Worm (Caenorhabditis elegans) whole organism, L3 larva: ENCODE results near the gene B0524.5.

Experiments used
- R02D3.7 ChIP-seq: fragments of 150-350 bp; optimal IDR thresholded peaks from 2 replicates; lab custom pipeline; 2014; ENCODE audit warnings: missing biosample characterization, missing genetic modification characterization
- ZK546.5 ChIP-seq: sonication (generic microtip); optimal IDR thresholded peaks from 2 replicates; lab custom pipeline; 2017; ENCODE audit warnings: missing biosample characterization, missing genetic modification characterization
- aly-2 ChIP-seq: fragments of 150-350 bp; optimal IDR thresholded peaks from 2 replicates; lab custom pipeline; 2014; ENCODE audit warnings: missing biosample characterization, missing genetic modification characterization
- ama-1 ChIP-seq: fragments of 150-350 bp; optimal IDR thresholded peaks from 2 replicates; lab custom pipeline; 2018
- ceh-16 ChIP-seq: sonication (generic microtip); optimal IDR thresholded peaks from 2 replicates; lab custom pipeline; 2017; ENCODE audit warnings: missing biosample characterization, missing genetic modification characterization
- ceh-28 ChIP-seq: fragments of 150-350 bp; optimal IDR thresholded peaks from 2 replicates; lab custom pipeline; 2014; ENCODE audit warnings: missing biosample characterization, missing genetic modification reagents, missing genetic modification characterization
- ceh-82 ChIP-seq: fragments of 150-350 bp; optimal IDR thresholded peaks from 2 replicates; lab custom pipeline; 2014; ENCODE audit warnings: missing biosample characterization, missing genetic modification characterization
- ceh-9 ChIP-seq: sonication (generic microtip); optimal IDR thresholded peaks from 2 replicates; lab custom pipeline; 2018; ENCODE audit warnings: missing biosample characterization, missing genetic modification characterization
- daf-12 ChIP-seq: fragments of 150-350 bp; optimal IDR thresholded peaks from 2 replicates; lab custom pipeline; 2014; ENCODE audit warnings: missing biosample characterization, missing genetic modification reagents, missing genetic modification characterization
- egl-27 ChIP-seq: sonication (generic microtip); optimal IDR thresholded peaks from 4 replicates; lab custom pipeline; 2017; ENCODE audit warnings: missing biosample characterization, missing genetic modification reagents, missing genetic modification characterization
- egl-5 ChIP-seq: fragments of 150-350 bp; optimal IDR thresholded peaks from 2 replicates; lab custom pipeline; 2017; ENCODE audit warnings: missing biosample characterization, missing genetic modification reagents, missing genetic modification characterization, inconsistent platforms
- elt-1 ChIP-seq: fragments of 150-350 bp; optimal IDR thresholded peaks from 2 replicates; lab custom pipeline; 2014; ENCODE audit warnings: missing biosample characterization, missing genetic modification characterization
- elt-2 ChIP-seq: sonication (generic microtip); optimal IDR thresholded peaks from 2 replicates; lab custom pipeline; 2016; ENCODE audit warnings: missing genetic modification reagents, mild to moderate bottlenecking, missing genetic modification characterization, missing compliant biosample characterization
- elt-3 ChIP-seq, 3 experiments: fragments of 150-350 bp in 1 of 3; sonication (generic microtip) in 2 of 3; optimal IDR thresholded peaks; 2 replicates in 2 of 3; 4 replicates in 1 of 3; lab custom pipeline; 2014 to 2017; ENCODE audit warnings: missing biosample characterization in 3 of 3, missing genetic modification characterization in 3 of 3
- eor-1 ChIP-seq, 2 experiments: fragments of 150-350 bp; optimal IDR thresholded peaks; 2 replicates each; lab custom pipeline; 2014 to 2018; ENCODE audit warnings: missing biosample characterization in 2 of 2, missing genetic modification characterization in 2 of 2
- fkh-10 ChIP-seq: sonication (generic microtip); optimal IDR thresholded peaks from 2 replicates; lab custom pipeline; 2017; ENCODE audit warnings: missing biosample characterization, missing genetic modification reagents, missing genetic modification characterization
- fos-1 ChIP-seq: fragments of 150-350 bp; optimal IDR thresholded peaks from 2 replicates; lab custom pipeline; 2014; ENCODE audit warnings: missing biosample characterization, missing genetic modification characterization
- hmg-11 ChIP-seq: sonication (generic microtip); optimal IDR thresholded peaks from 2 replicates; lab custom pipeline; 2016; ENCODE audit warnings: missing genetic modification characterization, missing compliant biosample characterization
- jun-1 ChIP-seq: fragments of 150-350 bp; optimal IDR thresholded peaks from 2 replicates; lab custom pipeline; 2014; ENCODE audit warnings: missing biosample characterization, missing genetic modification reagents, missing genetic modification characterization
- lin-15B ChIP-seq: fragments of 150-350 bp; optimal IDR thresholded peaks from 2 replicates; lab custom pipeline; 2014; ENCODE audit warnings: missing biosample characterization, missing genetic modification characterization
- lin-39 ChIP-seq: fragments of 150-350 bp; optimal IDR thresholded peaks from 2 replicates; lab custom pipeline; 2018; ENCODE audit warnings: missing biosample characterization, missing genetic modification reagents, missing genetic modification characterization
- lsy-12 ChIP-seq: sonication (generic microtip); optimal IDR thresholded peaks from 2 replicates; lab custom pipeline; 2016; ENCODE audit warnings: mild to moderate bottlenecking, missing genetic modification characterization, missing compliant biosample characterization
- mdl-1 ChIP-seq: fragments of 150-350 bp; optimal IDR thresholded peaks from 2 replicates; lab custom pipeline; 2014; ENCODE audit warnings: missing biosample characterization, missing genetic modification characterization
- mml-1 ChIP-seq: fragments of 150-350 bp; sonication (generic microtip); optimal IDR thresholded peaks from 3 replicates; lab custom pipeline; 2014; ENCODE audit warnings: missing biosample characterization, missing genetic modification characterization
- nfya-1 ChIP-seq: sonication (generic microtip); optimal IDR thresholded peaks from 2 replicates; lab custom pipeline; 2017; ENCODE audit warnings: missing genetic modification characterization, mild to moderate bottlenecking, missing compliant biosample characterization, antibody characterized with exemption, moderate library complexity; ENCODE audit not compliant: insufficient read depth
- nhr-11 ChIP-seq: fragments of 150-350 bp; optimal IDR thresholded peaks from 2 replicates; lab custom pipeline; 2014; ENCODE audit warnings: missing biosample characterization, missing genetic modification characterization
- nhr-12 ChIP-seq: fragments of 150-350 bp; optimal IDR thresholded peaks from 2 replicates; lab custom pipeline; 2014; ENCODE audit warnings: missing biosample characterization, missing genetic modification characterization
- nhr-23 ChIP-seq: fragments of 150-350 bp; optimal IDR thresholded peaks from 2 replicates; lab custom pipeline; 2014; ENCODE audit warnings: missing biosample characterization, missing genetic modification reagents, missing genetic modification characterization
- nhr-237 ChIP-seq: fragments of 150-350 bp; optimal IDR thresholded peaks from 2 replicates; lab custom pipeline; 2014; ENCODE audit warnings: missing biosample characterization, missing genetic modification characterization
- nhr-25 ChIP-seq: sonication (generic microtip); optimal IDR thresholded peaks from 2 replicates; lab custom pipeline; 2017; ENCODE audit warnings: missing biosample characterization, missing genetic modification characterization
- nhr-28 ChIP-seq: fragments of 150-350 bp; optimal IDR thresholded peaks from 2 replicates; lab custom pipeline; 2014; ENCODE audit warnings: missing biosample characterization, missing genetic modification characterization
- nhr-43 ChIP-seq: sonication (generic microtip); optimal IDR thresholded peaks from 2 replicates; lab custom pipeline; 2016; ENCODE audit warnings: mild to moderate bottlenecking, missing genetic modification characterization, missing compliant biosample characterization; ENCODE audit not compliant: poor library complexity, severe bottlenecking
- nhr-76 ChIP-seq: fragments of 150-350 bp; sonication (generic microtip); optimal IDR thresholded peaks from 5 replicates; lab custom pipeline; 2014; ENCODE audit warnings: missing biosample characterization, missing genetic modification characterization
- nhr-77 ChIP-seq: fragments of 150-350 bp; optimal IDR thresholded peaks from 2 replicates; lab custom pipeline; 2014; ENCODE audit warnings: missing biosample characterization, missing genetic modification characterization
- pha-4 ChIP-seq: fragments of 150-350 bp; optimal IDR thresholded peaks from 2 replicates; lab custom pipeline; 2014; ENCODE audit warnings: missing biosample characterization, missing genetic modification reagents, missing genetic modification characterization
- pqm-1 ChIP-seq: fragments of 150-350 bp; optimal IDR thresholded peaks from 2 replicates; lab custom pipeline; 2017; ENCODE audit warnings: missing biosample characterization, missing genetic modification characterization, inconsistent platforms
- sea-2 ChIP-seq: fragments of 150-350 bp; sonication (generic microtip); optimal IDR thresholded peaks from 4 replicates; lab custom pipeline; 2014; ENCODE audit warnings: missing biosample characterization, missing genetic modification reagents, missing genetic modification characterization
- skn-1 ChIP-seq: fragments of 150-350 bp; optimal IDR thresholded peaks from 2 replicates; lab custom pipeline; 2014; ENCODE audit warnings: missing biosample characterization, missing genetic modification characterization
- snpc-4 ChIP-seq: fragments of 150-350 bp; optimal IDR thresholded peaks from 2 replicates; lab custom pipeline; 2014; ENCODE audit warnings: missing biosample characterization, missing genetic modification characterization
- tbx-2 ChIP-seq: sonication (generic microtip); optimal IDR thresholded peaks from 2 replicates; lab custom pipeline; 2016; ENCODE audit warnings: mild to moderate bottlenecking, missing genetic modification characterization, missing compliant biosample characterization
- unc-39 ChIP-seq: sonication (generic microtip); optimal IDR thresholded peaks from 4 replicates; lab custom pipeline; 2017; ENCODE audit warnings: missing biosample characterization, missing genetic modification characterization
- unc-62 ChIP-seq: fragments of 150-350 bp; sonication (generic microtip); optimal IDR thresholded peaks from 4 replicates; lab custom pipeline; 2014; ENCODE audit warnings: missing biosample characterization, missing genetic modification reagents, missing genetic modification characterization
- zag-1 ChIP-seq: fragments of 150-350 bp; optimal IDR thresholded peaks from 2 replicates; lab custom pipeline; 2014; ENCODE audit warnings: missing biosample characterization, missing genetic modification characterization
- ztf-11 ChIP-seq: fragments of 150-350 bp; optimal IDR thresholded peaks from 2 replicates; lab custom pipeline; 2014; ENCODE audit warnings: missing biosample characterization, missing genetic modification characterization
- ztf-4 ChIP-seq: fragments of 150-350 bp; optimal IDR thresholded peaks from 2 replicates; lab custom pipeline; 2014; ENCODE audit warnings: missing biosample characterization, missing genetic modification characterization

Gene B0524.5

ce11 chrIII:1926456-1926855 is 32.8 kb upstream of the B0524.5 start:
- no peak for TF ChIP-seq eor-1 (tag; optimal IDR thresholded peaks at IDR 0.05; lab: Kevin White, UChicago)
- TF ChIP-seq skn-1 = peak; percentile 70
- no peak for TF ChIP-seq egl-5 (tag; lab: Kevin White, UChicago)
- peak; percentile 65 for TF ChIP-seq tbx-2 (tag; lab: Kevin White, UChicago)
- TF ChIP-seq lin-39 (tag; lab: Kevin White, UChicago) = peak; percentile 97
- TF ChIP-seq ztf-11 (tag; lab: Kevin White, UChicago) = no peak
- peak; percentile 46 for TF ChIP-seq snpc-4 (tag; lab: Kevin White, UChicago)
- peak; percentile 86 for TF ChIP-seq elt-1 (tag; lab: Kevin White, UChicago)
- TF ChIP-seq lsy-12 (tag; lab: Kevin White, UChicago) = peak; percentile 79
- no peak for TF ChIP-seq aly-2 (tag; lab: Kevin White, UChicago)
- peak; percentile 76 for TF ChIP-seq elt-2
- peak; percentile 74 for TF ChIP-seq pqm-1 (tag; lab: Kevin White, UChicago)
- TF ChIP-seq ceh-28 = peak; percentile 85
- TF ChIP-seq ztf-4 (tag; lab: Kevin White, UChicago) = peak; percentile 7
- TF ChIP-seq nhr-23 (tag; lab: Kevin White, UChicago) = peak; percentile 97
- TF ChIP-seq nhr-11 = peak; percentile 60
- no peak for TF ChIP-seq ceh-9 (tag; lab: Kevin White, UChicago)
- peak; percentile 42 for TF ChIP-seq hmg-11
- TF ChIP-seq nhr-237 (tag; lab: Kevin White, UChicago) = no peak
- TF ChIP-seq ama-1 (lab: Kevin White, UChicago) = peak; percentile 40
- peak; percentile 83 for TF ChIP-seq unc-62 (GFP tag; lab: Kevin White, UChicago)
- peak; percentile 99 for TF ChIP-seq nhr-25 (tag; lab: Kevin White, UChicago)
- TF ChIP-seq mdl-1 = peak; percentile 72
- peak; percentile 97 for TF ChIP-seq nfya-1 (tag; lab: Kevin White, UChicago)
- peak; percentile 51 for TF ChIP-seq lin-15B (tag; lab: Kevin White, UChicago)
- no peak for TF ChIP-seq zag-1 (tag; lab: Kevin White, UChicago)
- no peak for TF ChIP-seq daf-12 (tag; lab: Kevin White, UChicago)
- peak; percentile 1 for TF ChIP-seq nhr-77
- peak; percentile 70 for TF ChIP-seq ceh-82 (tag; lab: Kevin White, UChicago)
- TF ChIP-seq pha-4 (tag; lab: Kevin White, UChicago) = peak; percentile 97
- TF ChIP-seq mml-1 = no peak
- TF ChIP-seq nhr-43 = peak; percentile 97
- TF ChIP-seq jun-1 (tag; lab: Kevin White, UChicago) = peak; percentile 90
- TF ChIP-seq elt-3 (tag; optimal IDR thresholded peaks at IDR 0.05; lab: Kevin White, UChicago) = no peak
- no peak for TF ChIP-seq unc-39 (tag; lab: Kevin White, UChicago)
- no peak for TF ChIP-seq nhr-28 (tag; lab: Kevin White, UChicago)
- TF ChIP-seq fkh-10 (GFP tag; lab: Kevin White, UChicago) = peak; percentile 82
- TF ChIP-seq sea-2 (GFP tag; lab: Kevin White, UChicago) = no peak
- peak; percentile 92 for TF ChIP-seq egl-27 (tag; lab: Kevin White, UChicago)
- TF ChIP-seq R02D3.7 (tag; lab: Kevin White, UChicago) = peak; percentile 73
- TF ChIP-seq nhr-76 = no peak
- peak; percentile 32 for TF ChIP-seq fos-1 (tag; lab: Kevin White, UChicago)
- no peak for TF ChIP-seq nhr-12 (tag; lab: Kevin White, UChicago)

DNA sequence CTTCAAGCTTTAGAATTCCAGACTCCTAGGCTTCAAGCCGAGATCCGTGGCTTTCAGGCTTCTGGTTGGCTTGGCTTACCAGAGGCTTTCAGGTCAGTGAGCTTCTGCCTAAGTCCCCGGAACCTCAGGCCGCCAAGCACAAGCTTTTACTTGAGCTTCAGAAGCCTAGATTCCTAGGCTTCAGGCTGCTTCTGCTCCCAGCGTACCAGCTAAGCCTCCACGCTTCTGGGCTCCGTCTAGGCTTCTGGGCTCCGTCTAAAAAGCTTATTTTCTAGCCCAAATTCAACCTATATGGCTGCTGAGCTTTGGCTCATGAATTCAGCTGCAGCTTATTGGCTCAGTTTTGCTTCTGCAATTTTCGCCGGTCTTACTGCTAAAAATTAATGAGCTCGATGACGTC is 32.1 kb upstream of the B0524.5 start:
- TF ChIP-seq pha-4 (tag; lab: Kevin White, UChicago) (no peak), ceh-16 (tag; lab: Kevin White, UChicago) (no peak), unc-62 (GFP tag; lab: Kevin White, UChicago) (no peak), nhr-237 (tag; lab: Kevin White, UChicago) (no peak), daf-12 (tag; lab: Kevin White, UChicago) (no peak), ZK546.5 (tag; lab: Kevin White, UChicago) (no peak), nhr-43 (no peak), jun-1 (tag; lab: Kevin White, UChicago) (no peak), elt-2 (no peak), mdl-1 (no peak), egl-27 (tag; lab: Kevin White, UChicago) (no peak), eor-1 (tag; optimal IDR thresholded peaks at IDR 0.05; lab: Kevin White, UChicago) (no peak), nhr-77 (no peak), egl-5 (tag; lab: Kevin White, UChicago) (no peak), pqm-1 (tag; lab: Kevin White, UChicago) (no peak), ceh-82 (tag; lab: Kevin White, UChicago) (no peak)
